Fruit fly (Drosophila melanogaster): ENCODE data around the gene eIF5B.
A peak's percentile ranks its signal among the peaks of the same experiment; 100 is the strongest.

- TF ChIP-seq CG8478 (optimal IDR thresholded peaks at IDR 0.05) (peak; percentile 44), CTCF (optimal IDR thresholded peaks at IDR 0.05) (no peak)
Observed at dm6 chr3L:3418207-3419086, 42.3 kb downstream of the eIF5B start.
